Fruit fly (Drosophila melanogaster): Measurements from ENCODE around the gene ZnT77C.

DNA sequence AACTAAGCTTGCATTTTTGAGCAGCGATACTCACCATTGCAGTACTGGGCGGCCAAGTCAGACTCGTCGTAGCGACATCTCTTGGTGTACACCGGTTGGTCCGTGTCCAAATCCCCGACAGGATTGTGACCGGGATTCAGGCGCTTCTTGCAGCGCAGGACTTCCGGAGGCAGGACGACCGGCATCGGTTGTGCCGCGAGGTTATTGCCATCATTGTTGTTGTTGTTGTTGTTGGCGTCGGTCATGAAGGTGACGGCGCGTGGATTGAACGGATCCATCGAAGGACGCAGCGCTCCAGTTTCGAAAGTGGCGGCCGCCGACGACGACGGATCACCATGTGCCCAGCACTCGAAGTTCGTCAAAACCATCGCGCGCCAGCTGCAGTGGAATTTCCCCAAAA, 22.1 kb downstream of the ZnT77C start:
- TF ChIP-seq gl (tag; optimal IDR thresholded peaks at IDR 0.05) (no peak), EcR (GFP tag; optimal IDR thresholded peaks at IDR 0.05) (peak; percentile 33), CG12605 (GFP tag; IDR thresholded peaks at IDR 0.05) (no peak)
